Worm (Caenorhabditis elegans): ENCODE results near the gene zim-1.

- TF ChIP-seq pes-1 (GFP tag; IDR thresholded peaks at IDR 0.05) (no peak), sea-1 (GFP tag; conservative IDR thresholded peaks at IDR 0.05) (no peak), ceh-13 (GFP tag; optimal IDR thresholded peaks at IDR 0.05) (no peak), ama-1 (optimal IDR thresholded peaks at IDR 0.05) (no peak), scrt-1 (GFP tag; IDR thresholded peaks at IDR 0.05) (no peak), aly-1 (tag; optimal IDR thresholded peaks at IDR 0.05) (no peak), flt-1 (GFP tag; IDR thresholded peaks at IDR 0.05) (no peak), B0310.2 (tag; optimal IDR thresholded peaks at IDR 0.05) (no peak), hmg-4 (GFP tag; optimal IDR thresholded peaks at IDR 0.05) (no peak)
These were observed 40.9 kb upstream of the zim-1 start for ce11 chrIV:10506016-10506415.

Measured in whole organism, early embryonic.